Worm (Caenorhabditis elegans) whole organism, mixed stage, embryonic: ENCODE data around the gene sra-38.

ENCODE experiments used
- bed-3 ChIP-seq: fragments of 200-800 bp; sonication (Bioruptor generic); optimal IDR thresholded peaks from 3 replicates; lab custom pipeline; 2018; ENCODE audit warnings: mild to moderate bottlenecking, missing genetic modification characterization, moderate library complexity, missing compliant biosample characterization
- blmp-1 ChIP-seq: fragments of 150-350 bp; optimal IDR thresholded peaks from 2 replicates; lab custom pipeline; 2014; ENCODE audit warnings: missing biosample characterization, missing genetic modification characterization
- ceh-39 ChIP-seq: fragments of 150-350 bp; optimal IDR thresholded peaks from 2 replicates; lab custom pipeline; 2014; ENCODE audit warnings: missing biosample characterization, missing genetic modification characterization
- ceh-43 ChIP-seq: fragments of 200-800 bp; sonication (Bioruptor generic); optimal IDR thresholded peaks from 2 replicates; lab custom pipeline; 2018; ENCODE audit warnings: mild to moderate bottlenecking, missing genetic modification characterization, moderate library complexity, missing compliant biosample characterization
- ceh-83 ChIP-seq: fragments of 200-800 bp; sonication (Bioruptor generic); optimal IDR thresholded peaks from 2 replicates; lab custom pipeline; 2018; ENCODE audit warnings: mild to moderate bottlenecking, missing genetic modification characterization, missing compliant biosample characterization
- ces-1 ChIP-seq: fragments of 150-350 bp; optimal IDR thresholded peaks from 2 replicates; lab custom pipeline; 2014; ENCODE audit warnings: missing biosample characterization, missing genetic modification reagents, missing genetic modification characterization
- elt-1 ChIP-seq: sonication (generic microtip); optimal IDR thresholded peaks from 2 replicates; lab custom pipeline; 2017; ENCODE audit warnings: missing genetic modification characterization, mild to moderate bottlenecking, missing compliant biosample characterization, antibody characterized with exemption, moderate library complexity, borderline replicate concordance; ENCODE audit not compliant: insufficient read depth
- flh-1 ChIP-seq: fragments of 200-800 bp; sonication (Bioruptor generic); optimal IDR thresholded peaks from 2 replicates; lab custom pipeline; 2018; ENCODE audit warnings: mild to moderate bottlenecking, missing genetic modification characterization, moderate library complexity, missing compliant biosample characterization
- ham-2 ChIP-seq: fragments of 200-800 bp; sonication (Bioruptor generic); optimal IDR thresholded peaks from 2 replicates; lab custom pipeline; 2018; ENCODE audit warnings: mild to moderate bottlenecking, missing genetic modification characterization, missing compliant biosample characterization
- lin-13 ChIP-seq: fragments of 150-350 bp; optimal IDR thresholded peaks from 2 replicates; lab custom pipeline; 2014; ENCODE audit warnings: missing biosample characterization, missing genetic modification characterization
- lsy-2 ChIP-seq: fragments of 150-350 bp; optimal IDR thresholded peaks from 2 replicates; lab custom pipeline; 2014; ENCODE audit warnings: missing biosample characterization, missing genetic modification characterization
- mab-5 ChIP-seq: fragments of 150-350 bp; optimal IDR thresholded peaks from 2 replicates; lab custom pipeline; 2014; ENCODE audit warnings: missing biosample characterization, missing genetic modification characterization
- nhr-12 ChIP-seq: fragments of 150-350 bp; optimal IDR thresholded peaks from 2 replicates; lab custom pipeline; 2014; ENCODE audit warnings: missing biosample characterization, missing genetic modification characterization
- nhr-2 ChIP-seq: fragments of 150-350 bp; optimal IDR thresholded peaks from 2 replicates; lab custom pipeline; 2014; ENCODE audit warnings: missing biosample characterization, missing genetic modification characterization
- nhr-237 ChIP-seq: fragments of 150-350 bp; optimal IDR thresholded peaks from 2 replicates; lab custom pipeline; 2014; ENCODE audit warnings: missing biosample characterization, missing genetic modification characterization
- nhr-76 ChIP-seq: sonication (generic microtip); optimal IDR thresholded peaks from 2 replicates; lab custom pipeline; 2017; ENCODE audit warnings: missing biosample characterization, missing genetic modification characterization
- pha-4 ChIP-seq: fragments of 150-350 bp; optimal IDR thresholded peaks from 2 replicates; lab custom pipeline; 2018; ENCODE audit warnings: missing biosample characterization, missing genetic modification reagents, missing genetic modification characterization
- sem-2 ChIP-seq: fragments of 200-800 bp; sonication (Bioruptor generic); optimal IDR thresholded peaks from 2 replicates; lab custom pipeline; 2018; ENCODE audit warnings: mild to moderate bottlenecking, missing genetic modification characterization, missing compliant biosample characterization
- snpc-4 ChIP-seq: fragments of 150-350 bp; optimal IDR thresholded peaks from 2 replicates; lab custom pipeline; 2014; ENCODE audit warnings: missing biosample characterization, missing genetic modification characterization
- sptf-1 ChIP-seq: sonication (generic microtip); optimal IDR thresholded peaks from 2 replicates; lab custom pipeline; 2017; ENCODE audit warnings: mild to moderate bottlenecking, missing genetic modification characterization, moderate library complexity, missing compliant biosample characterization
- tbx-8 ChIP-seq: fragments of 200-800 bp; sonication (Bioruptor generic); optimal IDR thresholded peaks from 2 replicates; lab custom pipeline; 2018; ENCODE audit warnings: mild to moderate bottlenecking, missing genetic modification characterization, moderate library complexity, missing compliant biosample characterization
- unc-120 ChIP-seq: sonication (generic microtip); optimal IDR thresholded peaks from 2 replicates; lab custom pipeline; 2017; ENCODE audit warnings: missing genetic modification characterization, missing compliant biosample characterization; ENCODE audit not compliant: poor library complexity, severe bottlenecking
- unc-39 ChIP-seq: fragments of 150-350 bp; optimal IDR thresholded peaks from 2 replicates; lab custom pipeline; 2014; ENCODE audit warnings: missing biosample characterization, missing genetic modification characterization
- unc-62 ChIP-seq: fragments of 150-350 bp; optimal IDR thresholded peaks from 2 replicates; lab custom pipeline; 2014; ENCODE audit warnings: missing biosample characterization, missing genetic modification reagents, missing genetic modification characterization
- zip-8 ChIP-seq: fragments of 150-350 bp; optimal IDR thresholded peaks from 2 replicates; lab custom pipeline; 2014; ENCODE audit warnings: missing biosample characterization, missing genetic modification characterization
- ztf-11 ChIP-seq: fragments of 150-350 bp; optimal IDR thresholded peaks from 2 replicates; lab custom pipeline; 2014; ENCODE audit warnings: missing biosample characterization, missing genetic modification characterization

Gene sra-38

DNA sequence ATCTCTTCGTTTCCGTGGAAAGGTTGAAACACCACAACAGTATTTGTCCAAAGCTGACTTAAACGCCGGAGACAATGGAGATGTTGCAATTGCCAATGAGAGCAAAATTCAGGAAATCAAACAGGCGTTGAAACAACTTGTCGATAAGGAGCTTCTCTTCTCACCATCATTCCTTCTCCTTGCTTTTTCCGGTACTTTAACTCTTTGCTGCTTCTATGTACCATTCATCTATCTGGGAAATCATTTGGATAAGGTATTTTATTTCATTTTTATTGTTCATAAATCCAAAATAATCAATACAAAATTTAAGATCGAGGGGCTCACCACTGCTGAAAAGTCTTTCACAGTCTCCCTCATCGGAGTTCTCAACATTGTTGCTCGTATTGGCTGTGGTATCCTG is 44.0 kb downstream of the sra-38 start:
- TF ChIP-seq unc-39 (tag; lab: Kevin White, UChicago) (no peak), ces-1 (GFP tag; lab: Kevin White, UChicago) (no peak), mab-5 (tag; lab: Kevin White, UChicago) (no peak)

DNA sequence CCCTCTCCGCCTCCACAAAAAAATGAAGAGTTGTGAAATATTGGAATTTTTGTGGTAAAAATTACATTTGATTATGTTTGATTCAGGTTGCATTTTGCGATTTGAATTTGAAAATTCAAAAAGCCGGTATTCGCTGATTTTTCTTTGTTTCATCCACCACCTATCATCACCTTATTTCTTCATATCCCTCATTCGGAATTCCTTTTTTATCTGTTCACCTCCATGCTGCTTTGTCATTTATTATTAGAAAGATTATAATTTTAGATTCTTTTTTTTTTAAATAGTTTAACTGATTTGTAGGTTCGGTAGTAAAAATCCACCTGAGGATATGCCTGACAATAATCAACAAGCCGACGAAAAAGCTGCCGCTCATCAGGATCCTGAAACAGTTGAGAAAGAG is 47.3 kb downstream of the sra-38 start, which contains the start of gene mct-3:
Gene mct-3, plus strand, starts transcription at position 301 of the 400 bp plus-strand sequence.
- TF ChIP-seq nhr-12 (tag; lab: Kevin White, UChicago) (no peak), sem-2 (no peak), lin-13 (tag; lab: Kevin White, UChicago) (no peak), nhr-2 (tag; lab: Kevin White, UChicago) (no peak), ces-1 (GFP tag; lab: Kevin White, UChicago) (no peak), tbx-8 (GFP tag; lab: Kevin White, UChicago) (no peak)

ce11 chrX:13851590-13851989 is 48.4 kb downstream of the sra-38 start:
- TF ChIP-seq tbx-8 (GFP tag; lab: Kevin White, UChicago) (no peak), bed-3 (GFP tag; lab: Kevin White, UChicago) (no peak), elt-1 (no peak), nhr-76 (tag; lab: Kevin White, UChicago) (no peak), unc-62 (GFP tag; lab: Kevin White, UChicago) (no peak), lin-13 (tag; lab: Kevin White, UChicago) (no peak), ceh-43 (GFP tag; lab: Kevin White, UChicago) (no peak), snpc-4 (no peak), ceh-83 (GFP tag; lab: Kevin White, UChicago) (no peak), sptf-1 (tag; lab: Kevin White, UChicago) (no peak), nhr-12 (tag; lab: Kevin White, UChicago) (no peak), unc-120 (tag; lab: Kevin White, UChicago) (no peak), pha-4 (tag; lab: Kevin White, UChicago) (no peak), ceh-39 (tag; lab: Kevin White, UChicago) (no peak), ham-2 (GFP tag; lab: Kevin White, UChicago) (no peak), unc-39 (tag; lab: Kevin White, UChicago) (no peak), nhr-237 (tag; lab: Kevin White, UChicago) (no peak), ces-1 (GFP tag; lab: Kevin White, UChicago) (no peak)
- TF ChIP-seq, all 35 proteins: peak for 0

ce11 chrX:13850359-13850758 is 49.6 kb downstream of the sra-38 start:
- TF ChIP-seq nhr-2 (tag; lab: Kevin White, UChicago) (no peak), flh-1 (no peak), ceh-43 (GFP tag; lab: Kevin White, UChicago) (no peak), ceh-39 (tag; lab: Kevin White, UChicago) (no peak), ham-2 (GFP tag; lab: Kevin White, UChicago) (no peak), elt-1 (no peak), lin-13 (tag; lab: Kevin White, UChicago) (no peak), unc-120 (tag; lab: Kevin White, UChicago) (no peak), blmp-1 (tag; lab: Kevin White, UChicago) (no peak), zip-8 (no peak), nhr-76 (tag; lab: Kevin White, UChicago) (no peak), ztf-11 (no peak), tbx-8 (GFP tag; lab: Kevin White, UChicago) (no peak), snpc-4 (no peak), lsy-2 (tag; lab: Kevin White, UChicago) (no peak)
